Worm (Caenorhabditis elegans) whole organism, L4 larva: ENCODE measurements around the gene nlp-50.

Experiments
- D1046.2 ChIP-seq: fragments of 200-800 bp; sonication (Bioruptor generic); IDR thresholded peaks from 2 replicates; pipeline ENCODE4 v1.3.6; 2022; ENCODE audit warnings: missing genetic modification characterization, missing compliant biosample characterization
- F37D6.2 ChIP-seq: sonication (generic microtip); optimal IDR thresholded peaks from 2 replicates; lab custom pipeline; 2016; ENCODE audit warnings: mild to moderate bottlenecking, missing genetic modification characterization, missing compliant biosample characterization
- F49E8.2 ChIP-seq: sonication (generic microtip); optimal IDR thresholded peaks from 2 replicates; lab custom pipeline; 2016; ENCODE audit warnings: missing compliant biosample characterization, mild to moderate bottlenecking, missing genetic modification characterization, borderline replicate concordance
- T20F7.1 ChIP-seq: fragments of 200-800 bp; sonication (Bioruptor generic); optimal IDR thresholded peaks from 2 replicates; lab custom pipeline; 2018; ENCODE audit warnings: mild to moderate bottlenecking, missing genetic modification characterization, missing compliant biosample characterization
- T26A8.4 ChIP-seq: fragments of 200-800 bp; sonication (Bioruptor generic); IDR thresholded peaks from 2 replicates; pipeline ENCODE4 v1.3.6; 2022; ENCODE audit warnings: missing genetic modification characterization, missing compliant biosample characterization
- Y48G9A.11 ChIP-seq: fragments of 200-800 bp; sonication (Bioruptor generic); IDR thresholded peaks from 2 replicates; pipeline ENCODE4 v1.3.6; 2022; ENCODE audit warnings: missing genetic modification reagents, missing genetic modification characterization, missing compliant biosample characterization
- aha-1 ChIP-seq: fragments of 150-350 bp; peaks from one replicate; lab custom pipeline; 2014; ENCODE audit warnings: missing biosample characterization, missing genetic modification characterization
- arid-1 ChIP-seq: fragments of 200-800 bp; sonication (Bioruptor generic); conservative IDR thresholded peaks from 2 replicates; pipeline ENCODE4 v1.3.6; 2022; ENCODE audit warnings: missing genetic modification reagents, missing genetic modification characterization, missing compliant biosample characterization
- ceh-20 ChIP-seq: fragments of 200-800 bp; sonication (Bioruptor generic); IDR thresholded peaks from 2 replicates; pipeline ENCODE4 v1.3.6; 2022; ENCODE audit warnings: missing genetic modification reagents, missing genetic modification characterization, missing compliant biosample characterization
- ceh-28 ChIP-seq: fragments of 150-350 bp; optimal IDR thresholded peaks from 2 replicates; lab custom pipeline; 2014; ENCODE audit warnings: missing biosample characterization, missing genetic modification reagents, missing genetic modification characterization
- ctbp-1 ChIP-seq: fragments of 200-800 bp; sonication (Bioruptor generic); IDR thresholded peaks from 2 replicates; pipeline ENCODE4 v1.3.6; 2022; ENCODE audit warnings: missing genetic modification reagents, missing genetic modification characterization, missing compliant biosample characterization
- daf-16 ChIP-seq, 3 experiments: sonication (generic microtip); optimal IDR thresholded peaks; 2 replicates each; lab custom pipeline; 2016 to 2017; ENCODE audit warnings: missing genetic modification characterization in 3 of 3, missing genetic modification reagents in 3 of 3, mild to moderate bottlenecking in 2 of 3, missing compliant biosample characterization in 2 of 3, missing biosample characterization in 1 of 3, moderate library complexity in 1 of 3
- dmd-6 ChIP-seq: fragments of 200-800 bp; sonication (Bioruptor generic); IDR thresholded peaks from 2 replicates; pipeline ENCODE4 v1.3.6; 2022; ENCODE audit warnings: missing genetic modification reagents, missing genetic modification characterization, missing compliant biosample characterization
- dmd-8 ChIP-seq: fragments of 200-800 bp; sonication (Bioruptor generic); IDR thresholded peaks from 2 replicates; pipeline ENCODE4 v1.3.6; 2022; ENCODE audit warnings: missing genetic modification characterization, missing compliant biosample characterization
- dpl-1 ChIP-seq: fragments of 150-350 bp; optimal IDR thresholded peaks from 2 replicates; lab custom pipeline; 2014; ENCODE audit warnings: missing biosample characterization, missing genetic modification reagents, missing genetic modification characterization
- dve-1 ChIP-seq: sonication (generic microtip); optimal IDR thresholded peaks from 2 replicates; lab custom pipeline; 2017; ENCODE audit warnings: antibody characterized with exemption, mild to moderate bottlenecking, missing genetic modification characterization, missing compliant biosample characterization; ENCODE audit not compliant: insufficient read depth
- fkh-10 ChIP-seq: fragments of 150-350 bp; optimal IDR thresholded peaks from 2 replicates; lab custom pipeline; 2014; ENCODE audit warnings: missing biosample characterization, missing genetic modification reagents, missing genetic modification characterization
- hif-1 ChIP-seq, 2 experiments: sonication (generic microtip); optimal IDR thresholded peaks; 2 replicates each; lab custom pipeline; 2016 to 2017; ENCODE audit warnings: missing compliant biosample characterization in 2 of 2, missing genetic modification characterization in 2 of 2, missing genetic modification reagents in 2 of 2, missing genotype in 2 of 2, mild to moderate bottlenecking in 1 of 2
- hlh-11 ChIP-seq: fragments of 200-800 bp; sonication (Bioruptor generic); optimal IDR thresholded peaks from 2 replicates; lab custom pipeline; 2018; ENCODE audit warnings: mild to moderate bottlenecking, missing genetic modification characterization, missing compliant biosample characterization
- hlh-30 ChIP-seq: sonication (generic microtip); optimal IDR thresholded peaks from 2 replicates; lab custom pipeline; 2017; ENCODE audit warnings: antibody characterized with exemption, mild to moderate bottlenecking, missing genetic modification characterization, missing compliant biosample characterization; ENCODE audit not compliant: insufficient read depth
- hmg-1.1 ChIP-seq: fragments of 200-800 bp; sonication (Bioruptor generic); IDR thresholded peaks from 2 replicates; pipeline ENCODE4 v1.3.6; 2022; ENCODE audit warnings: missing genetic modification reagents, missing genetic modification characterization, missing compliant biosample characterization
- jun-1 ChIP-seq: fragments of 150-350 bp; optimal IDR thresholded peaks from 2 replicates; lab custom pipeline; 2014; ENCODE audit warnings: missing biosample characterization, missing genetic modification reagents, missing genetic modification characterization
- lin-13 ChIP-seq: fragments of 150-350 bp; optimal IDR thresholded peaks from 2 replicates; lab custom pipeline; 2014; ENCODE audit warnings: missing biosample characterization, missing genetic modification reagents, missing genetic modification characterization
- lin-38 ChIP-seq: fragments of 200-800 bp; sonication (Bioruptor generic); IDR thresholded peaks from 2 replicates; pipeline ENCODE4 v1.3.6; 2022; ENCODE audit warnings: missing genetic modification reagents, missing genetic modification characterization, missing compliant biosample characterization
- lin-39 ChIP-seq: fragments of 150-350 bp; optimal IDR thresholded peaks from 2 replicates; lab custom pipeline; 2014; ENCODE audit warnings: missing biosample characterization, missing genetic modification reagents, missing genetic modification characterization
- lsy-2 ChIP-seq, 2 experiments: fragments of 150-350 bp in 1 of 2; sonication (generic microtip) in 1 of 2; optimal IDR thresholded peaks; 2 replicates each; lab custom pipeline; 2014 to 2017; ENCODE audit warnings: missing biosample characterization in 2 of 2, missing genetic modification characterization in 2 of 2
- mdl-1 ChIP-seq, 2 experiments: fragments of 150-350 bp in 1 of 2; sonication (generic microtip) in 1 of 2; optimal IDR thresholded peaks; 2 replicates each; lab custom pipeline; 2014 to 2017; ENCODE audit warnings: missing biosample characterization in 2 of 2, missing genetic modification characterization in 2 of 2
- mdt-29 ChIP-seq: fragments of 200-800 bp; sonication (Bioruptor generic); IDR thresholded peaks from 2 replicates; pipeline ENCODE4 v1.3.6; 2022; ENCODE audit warnings: missing genetic modification reagents, missing genetic modification characterization, missing compliant biosample characterization
- mep-1 ChIP-seq: fragments of 150-350 bp; sonication (generic microtip); optimal IDR thresholded peaks from 3 replicates; lab custom pipeline; 2014; ENCODE audit warnings: missing biosample characterization, missing genetic modification characterization
- mes-2 ChIP-seq: sonication (generic microtip); optimal IDR thresholded peaks from 2 replicates; lab custom pipeline; 2016; ENCODE audit warnings: missing genotype, mild to moderate bottlenecking, missing genetic modification characterization, missing compliant biosample characterization; ENCODE audit not compliant: poor library complexity, severe bottlenecking
- mxl-2 ChIP-seq: fragments of 200-800 bp; sonication (Bioruptor generic); conservative IDR thresholded peaks from 2 replicates; pipeline ENCODE4 v1.3.6; 2022; ENCODE audit warnings: missing genetic modification reagents, missing genetic modification characterization, missing compliant biosample characterization
- mxl-3 ChIP-seq: fragments of 200-800 bp; sonication (Bioruptor generic); optimal IDR thresholded peaks from 2 replicates; lab custom pipeline; 2018; ENCODE audit warnings: mild to moderate bottlenecking, missing genetic modification characterization, missing compliant biosample characterization
- nhr-11 ChIP-seq: fragments of 150-350 bp; optimal IDR thresholded peaks from 2 replicates; lab custom pipeline; 2014; ENCODE audit warnings: missing biosample characterization, missing genetic modification characterization
- nhr-237 ChIP-seq: sonication (generic microtip); optimal IDR thresholded peaks from 2 replicates; lab custom pipeline; 2017; ENCODE audit warnings: missing biosample characterization, missing genetic modification characterization
- nhr-25 ChIP-seq: sonication (generic microtip); optimal IDR thresholded peaks from 2 replicates; lab custom pipeline; 2017; ENCODE audit warnings: missing genetic modification characterization, mild to moderate bottlenecking, missing compliant biosample characterization, antibody characterized with exemption, moderate library complexity, borderline replicate concordance; ENCODE audit not compliant: insufficient read depth
- nhr-28 ChIP-seq: fragments of 150-350 bp; optimal IDR thresholded peaks from 2 replicates; lab custom pipeline; 2014; ENCODE audit warnings: missing biosample characterization, missing genetic modification characterization
- nhr-76 ChIP-seq: fragments of 150-350 bp; optimal IDR thresholded peaks from 2 replicates; lab custom pipeline; 2014; ENCODE audit warnings: missing biosample characterization, missing genetic modification characterization
- nhr-77 ChIP-seq: fragments of 150-350 bp; optimal IDR thresholded peaks from 2 replicates; lab custom pipeline; 2014; ENCODE audit warnings: missing biosample characterization, missing genetic modification characterization
- pha-4 ChIP-seq, 2 experiments: fragments of 150-350 bp in 1 of 2; fragments of 200-800 bp in 1 of 2; sonication (Bioruptor generic) in 1 of 2; IDR thresholded peaks in 1 of 2; optimal IDR thresholded peaks in 1 of 2; 2 replicates each; pipeline versions ENCODE4 v1.3.6 to Lab custom; 2014 to 2022; ENCODE audit warnings: missing genetic modification characterization in 2 of 2, missing genetic modification reagents in 2 of 2, missing biosample characterization in 1 of 2, missing compliant biosample characterization in 1 of 2
- rbr-2 ChIP-seq: sonication (generic microtip); optimal IDR thresholded peaks from 2 replicates; lab custom pipeline; 2016; ENCODE audit warnings: missing genotype, missing genetic modification characterization, missing compliant biosample characterization
- spr-1 ChIP-seq: sonication (generic microtip); optimal IDR thresholded peaks from 2 replicates; lab custom pipeline; 2016; ENCODE audit warnings: mild to moderate bottlenecking, missing genetic modification characterization, missing compliant biosample characterization
- tra-1 ChIP-seq: fragments of 200-800 bp; sonication (Bioruptor generic); IDR thresholded peaks from 2 replicates; pipeline ENCODE4 v1.3.6; 2022; ENCODE audit warnings: missing genetic modification reagents, missing genetic modification characterization, missing compliant biosample characterization
- unc-62 ChIP-seq, 3 experiments: fragments of 150-350 bp in 1 of 3; sonication (generic microtip); optimal IDR thresholded peaks in 2 of 3; peaks in 1 of 3; 1 replicate in 1 of 3; 2 replicates in 2 of 3; lab custom pipeline; 2014 to 2017; ENCODE audit warnings: missing biosample characterization in 3 of 3, missing genetic modification characterization in 3 of 3, missing genetic modification reagents in 3 of 3, missing genotype in 1 of 3
- zfp-3 ChIP-seq: fragments of 200-800 bp; sonication (Bioruptor generic); conservative IDR thresholded peaks from 2 replicates; pipeline ENCODE4 v1.3.6; 2022; ENCODE audit warnings: missing genetic modification reagents, missing genetic modification characterization, missing compliant biosample characterization
- zip-2 ChIP-seq: fragments of 150-350 bp; optimal IDR thresholded peaks from 2 replicates; lab custom pipeline; 2014; ENCODE audit warnings: missing biosample characterization, missing genetic modification characterization

The nlp-50 gene

ce11 chrII:6781983-6782382 is 17.1 kb downstream of the nlp-50 start:
- TF ChIP-seq unc-62 (GFP tag; optimal IDR thresholded peaks at IDR 0.05 in 1 of 2; lab: Kevin White, UChicago) (peak in 1 of 2 experiments; percentile 60), unc-62 (tag; optimal IDR thresholded peaks at IDR 0.05; lab: Kevin White, UChicago) (no peak), daf-16 (GFP tag; optimal IDR thresholded peaks at IDR 0.05; lab: Kevin White, UChicago) (no peak), daf-16 (tag; optimal IDR thresholded peaks at IDR 0.05; lab: Kevin White, UChicago) (no peak), lsy-2 (tag; optimal IDR thresholded peaks at IDR 0.05; lab: Kevin White, UChicago) (peak in 1 of 2 experiments; percentile 7)

- TF ChIP-seq jun-1 (tag; lab: Kevin White, UChicago) (no peak), lsy-2 (tag; optimal IDR thresholded peaks at IDR 0.05; lab: Kevin White, UChicago) (peak; percentile 25 to 80), nhr-25 (tag; lab: Kevin White, UChicago) (peak; percentile 17), nhr-28 (tag; lab: Kevin White, UChicago) (peak; percentile 80), mdt-29 (GFP tag; lab: Robert Waterston, UW) (no peak), mxl-3 (GFP tag; lab: Kevin White, UChicago) (peak; percentile 75), ctbp-1 (GFP tag; lab: Robert Waterston, UW) (peak; percentile 69), pha-4 (GFP tag; IDR thresholded peaks at IDR 0.05; lab: Robert Waterston, UW) (no peak), pha-4 (tag; optimal IDR thresholded peaks at IDR 0.05; lab: Kevin White, UChicago) (peak; percentile 50), ceh-28 (tag; lab: Kevin White, UChicago) (peak; percentile 34), F49E8.2 (tag; lab: Kevin White, UChicago) (no peak), daf-16 (GFP tag; optimal IDR thresholded peaks at IDR 0.05; lab: Kevin White, UChicago) (peak in 1 of 2 experiments; percentile 57), daf-16 (tag; optimal IDR thresholded peaks at IDR 0.05; lab: Kevin White, UChicago) (peak; percentile 20), T20F7.1 (GFP tag; lab: Kevin White, UChicago) (peak; percentile 49), tra-1 (GFP tag; lab: Robert Waterston, UW) (0 out of 2 replicates have a peak, but pooled peaks have one; percentile 33), ceh-20 (GFP tag; lab: Robert Waterston, UW) (peak; percentile 77), mes-2 (tag; lab: Kevin White, UChicago) (peak; percentile 47), zfp-3 (GFP tag; lab: Robert Waterston, UW) (no peak), aha-1 (tag; lab: Kevin White, UChicago) (peak; percentile 90), T26A8.4 (GFP tag; lab: Robert Waterston, UW) (0 out of 2 replicates have a peak, but pooled peaks have one; percentile 50), nhr-237 (tag; lab: Kevin White, UChicago) (no peak), mxl-2 (GFP tag; lab: Robert Waterston, UW) (no peak), hmg-1.1 (GFP tag; lab: Robert Waterston, UW) (peak; percentile 68), nhr-77 (no peak), arid-1 (GFP tag; lab: Robert Waterston, UW) (0 out of 2 replicates have a peak, but pooled peaks have one; percentile 40), mdl-1 (tag; optimal IDR thresholded peaks at IDR 0.05; lab: Kevin White, UChicago) (no peak), Y48G9A.11 (GFP tag; lab: Robert Waterston, UW) (no peak), dpl-1 (GFP tag; lab: Kevin White, UChicago) (peak; percentile 55), rbr-2 (tag; lab: Kevin White, UChicago) (peak; percentile 52), fkh-10 (no peak), lin-39 (no peak), zip-2 (tag; lab: Kevin White, UChicago) (no peak), hif-1 (tag; optimal IDR thresholded peaks at IDR 0.05; lab: Kevin White, UChicago) (peak in 1 of 2 experiments; percentile 61), spr-1 (tag; lab: Kevin White, UChicago) (no peak), D1046.2 (peak; percentile 77; the same call in 1 of the 2 replicates), hlh-11 (peak; percentile 69), mep-1 (tag; lab: Kevin White, UChicago) (peak; percentile 68), dmd-6 (peak; percentile 44), dmd-8 (GFP tag; lab: Robert Waterston, UW) (no peak), lin-38 (peak; percentile 56), hlh-30 (tag; lab: Kevin White, UChicago) (peak; percentile 95), dve-1 (tag; lab: Kevin White, UChicago) (peak; percentile 27), nhr-11 (tag; lab: Kevin White, UChicago) (peak; percentile 70), F37D6.2 (peak; percentile 29), nhr-76 (tag; lab: Kevin White, UChicago) (no peak), lin-13 (GFP tag; lab: Kevin White, UChicago) (peak; percentile 40)
Observed at ce11 chrII:6782738-6783163, 17.9 kb downstream of the nlp-50 start.
